Worm (Caenorhabditis elegans): ENCODE data around the gene F20D12.7.

- TF ChIP-seq alr-1 (tag; optimal IDR thresholded peaks at IDR 0.05) (no peak), fos-1 (tag; optimal IDR thresholded peaks at IDR 0.05) (no peak), ztf-1 (GFP tag; conservative IDR thresholded peaks at IDR 0.05) (no peak), ztf-11 (tag; optimal IDR thresholded peaks at IDR 0.05) (no peak), elt-3 (tag; optimal IDR thresholded peaks at IDR 0.05) (no peak), mab-5 (tag; optimal IDR thresholded peaks at IDR 0.05) (no peak), lsy-2 (tag; optimal IDR thresholded peaks at IDR 0.05) (no peak), ZK546.5 (tag; optimal IDR thresholded peaks at IDR 0.05) (no peak), nhr-77 (tag; optimal IDR thresholded peaks at IDR 0.05) (no peak)
These were observed 13.5 kb downstream of the F20D12.7 start for ce11 chrIV:7924975-7925828.

All from whole organism, L2 larva.